Fruit fly (Drosophila melanogaster): ENCODE results near the gene Task6.

The Task6 gene

dm6 chr3R:13659865-13660738 lies 14.2 kb downstream of the Task6 start, which contains the start of gene Hrb87F (continued):
- TF ChIP-seq sima (GFP tag; optimal IDR thresholded peaks at IDR 0.05) (no peak), hkb (optimal IDR thresholded peaks at IDR 0.05) (no peak), hkb (GFP tag; IDR thresholded peaks at IDR 0.05) (0 out of 2 replicates have a peak, but pooled peaks have one; percentile 12), CG1603 (tag; optimal IDR thresholded peaks at IDR 0.05) (peak; percentile 65), Lim3 (GFP tag; IDR thresholded peaks at IDR 0.05) (no peak), CG12391 (tag; optimal IDR thresholded peaks at IDR 0.05) (no peak), sqz (GFP tag; optimal IDR thresholded peaks at IDR 0.05) (peak; percentile 80), tx (GFP tag; optimal IDR thresholded peaks at IDR 0.05) (no peak), HLH3B (GFP tag; IDR thresholded peaks at IDR 0.05) (no peak; the same call in 1 of the 2 replicates), CG6813 (GFP tag; optimal IDR thresholded peaks at IDR 0.05) (no peak), Atf3 (GFP tag; optimal IDR thresholded peaks at IDR 0.05) (no peak), p53 (GFP tag; optimal IDR thresholded peaks at IDR 0.05) (no peak), croc (GFP tag; conservative IDR thresholded peaks at IDR 0.05) (no peak), luna (GFP tag; optimal IDR thresholded peaks at IDR 0.05) (no peak), lov (optimal IDR thresholded peaks at IDR 0.05) (no peak), lov (GFP tag; IDR thresholded peaks at IDR 0.05) (peak; percentile 22; the same call in 1 of the 3 replicates), CG8944 (GFP tag; optimal IDR thresholded peaks at IDR 0.05) (no peak), HLHmδ (GFP tag; optimal IDR thresholded peaks at IDR 0.05) (peak; percentile 52), CG4617 (GFP tag; optimal IDR thresholded peaks at IDR 0.05; ENCODE audit: borderline replicate concordance) (peak; percentile 15), Atf-2 (GFP tag; optimal IDR thresholded peaks at IDR 0.05) (no peak), bcd (GFP tag; optimal IDR thresholded peaks at IDR 0.05) (no peak), Max (GFP tag; optimal IDR thresholded peaks at IDR 0.05) (no peak), CG2116 (GFP tag; optimal IDR thresholded peaks at IDR 0.05) (no peak), slou (GFP tag; optimal IDR thresholded peaks at IDR 0.05) (no peak), CG6272 (GFP tag; IDR thresholded peaks at IDR 0.05) (peak; percentile 46; the same call in 1 of the 2 replicates), CG15601 (tag; optimal IDR thresholded peaks at IDR 0.05) (no peak), cg (GFP tag; optimal IDR thresholded peaks at IDR 0.05) (peak; percentile 49), CG15269 (tag; optimal IDR thresholded peaks at IDR 0.05) (no peak), CG15696 (tag; optimal IDR thresholded peaks at IDR 0.05) (no peak), CG4820 (GFP tag; optimal IDR thresholded peaks at IDR 0.05) (no peak), pb (GFP tag; optimal IDR thresholded peaks at IDR 0.05) (no peak), CG17328 (GFP tag; IDR thresholded peaks at IDR 0.05) (no peak), wek (GFP tag; optimal IDR thresholded peaks at IDR 0.05) (peak; percentile 88), CG7987 (GFP tag; optimal IDR thresholded peaks at IDR 0.05) (peak; percentile 60), Asciz (GFP tag; optimal IDR thresholded peaks at IDR 0.05) (no peak), chinmo (GFP tag; IDR thresholded peaks at IDR 0.05; ENCODE audit: partially characterized antibody) (no peak), h (optimal IDR thresholded peaks at IDR 0.05) (no peak), Trl (optimal IDR thresholded peaks at IDR 0.05) (no peak), Trl (GFP tag; optimal IDR thresholded peaks at IDR 0.05) (no peak), klu (GFP tag; IDR thresholded peaks at IDR 0.05) (no peak), cato (GFP tag; optimal IDR thresholded peaks at IDR 0.05; ENCODE audit: borderline replicate concordance) (no peak), CG10209 (GFP tag; optimal IDR thresholded peaks at IDR 0.05) (no peak), GATAe (GFP tag; conservative IDR thresholded peaks at IDR 0.05) (no peak), Nf-YB (GFP tag; optimal IDR thresholded peaks at IDR 0.05) (no peak), Rfx (GFP tag; IDR thresholded peaks at IDR 0.05) (peak; percentile 68), CG18764 (GFP tag; optimal IDR thresholded peaks at IDR 0.05) (no peak), CG2202 (tag; optimal IDR thresholded peaks at IDR 0.05) (no peak), lmd (GFP tag; IDR thresholded peaks at IDR 0.05) (no peak), CG32532 (GFP tag; IDR thresholded peaks at IDR 0.05) (peak; percentile 49), stwl (tag; optimal IDR thresholded peaks at IDR 0.05) (no peak)
